Fruit fly (Drosophila melanogaster) whole organism, embryonic: ENCODE results near the gene CG1983.

Experiments
- Abd-B ChIP-seq: fragments of 200-800 bp; sonication (Bioruptor generic); optimal IDR thresholded peaks from 2 replicates; lab custom pipeline; 2018; ENCODE audit warnings: missing biosample characterization, mild to moderate bottlenecking, missing genetic modification characterization, moderate library complexity
- Adf1 ChIP-seq: fragments of 200-800 bp; sonication (Bioruptor generic); IDR thresholded peaks from 2 replicates; pipeline ENCODE4 v1.3.6; 2022; ENCODE audit warnings: missing biosample characterization, missing genetic modification characterization
- Atf6 ChIP-seq: fragments of 200-800 bp; sonication (Bioruptor generic); IDR thresholded peaks from 2 replicates; pipeline ENCODE4 v1.3.6; 2022; ENCODE audit warnings: missing biosample characterization, missing genetic modification characterization
- Blimp-1 ChIP-seq: fragments of 200-800 bp; sonication (Bioruptor generic); optimal IDR thresholded peaks from 3 replicates; lab custom pipeline; 2018; ENCODE audit warnings: missing biosample characterization, missing genetic modification characterization, mild to moderate bottlenecking, moderate library complexity, missing genetic modification reagents
- CG11247 ChIP-seq: fragments of 200-800 bp; sonication (Bioruptor generic); IDR thresholded peaks from 2 replicates; pipeline ENCODE4 v1.3.6; 2022; ENCODE audit warnings: missing biosample characterization, missing genetic modification characterization
- CG12236 ChIP-seq: fragments of 200-800 bp; sonication (Bioruptor generic); optimal IDR thresholded peaks from 2 replicates; lab custom pipeline; 2016; ENCODE audit warnings: missing biosample characterization, missing genetic modification characterization
- CG12769 ChIP-seq: fragments of 200-800 bp; sonication (Bioruptor generic); optimal IDR thresholded peaks from 2 replicates; lab custom pipeline; 2019; ENCODE audit warnings: missing biosample characterization, mild to moderate bottlenecking, missing genetic modification characterization, moderate library complexity
- CG13287 ChIP-seq: fragments of 200-800 bp; sonication (Bioruptor generic); IDR thresholded peaks from 2 replicates; pipeline ENCODE4 v1.3.6; 2022; ENCODE audit warnings: missing biosample characterization, missing genetic modification characterization; ENCODE audit not compliant: partially characterized antibody
- CG14050 ChIP-seq: fragments of 200-800 bp; sonication (Bioruptor generic); IDR thresholded peaks from 3 replicates; pipeline ENCODE4 v1.3.6; 2022; ENCODE audit warnings: missing biosample characterization, missing genetic modification characterization
- CG15514 ChIP-seq: fragments of 200-800 bp; sonication (Bioruptor generic); optimal IDR thresholded peaks from 3 replicates; lab custom pipeline; 2017; ENCODE audit warnings: missing biosample characterization, missing genetic modification characterization, mild to moderate bottlenecking, moderate library complexity, missing genetic modification reagents
- CG16813 ChIP-seq: fragments of 200-800 bp; sonication (Bioruptor generic); IDR thresholded peaks from 3 replicates; pipeline ENCODE4 v1.3.6; 2022; ENCODE audit warnings: missing biosample characterization, missing genetic modification characterization; ENCODE audit not compliant: partially characterized antibody
- CG18011 ChIP-seq: fragments of 200-800 bp; sonication (Bioruptor generic); optimal IDR thresholded peaks from 2 replicates; lab custom pipeline; 2017; ENCODE audit warnings: missing biosample characterization, missing genetic modification characterization, mild to moderate bottlenecking, moderate library complexity, missing genotype
- CG1832 ChIP-seq: fragments of 200-800 bp; sonication (Bioruptor generic); optimal IDR thresholded peaks from 2 replicates; lab custom pipeline; 2017; ENCODE audit warnings: missing biosample characterization, mild to moderate bottlenecking, missing genetic modification characterization, inconsistent platforms
- CG2199 ChIP-seq: fragments of 200-800 bp; sonication (Bioruptor generic); IDR thresholded peaks from 3 replicates; pipeline ENCODE4 v1.3.6; 2022; ENCODE audit warnings: missing biosample characterization, missing genetic modification characterization
- CG31365 ChIP-seq: fragments of 200-800 bp; sonication (Bioruptor generic); optimal IDR thresholded peaks from 2 replicates; lab custom pipeline; 2018; ENCODE audit warnings: missing biosample characterization, mild to moderate bottlenecking, missing genetic modification characterization
- CG31441 ChIP-seq: fragments of 200-800 bp; sonication (Bioruptor generic); IDR thresholded peaks from 2 replicates; pipeline ENCODE4 v1.3.6; 2022; ENCODE audit warnings: missing biosample characterization, missing genetic modification characterization
- CG6654 ChIP-seq: fragments of 200-800 bp; sonication (Bioruptor generic); optimal IDR thresholded peaks from 2 replicates; lab custom pipeline; 2017; ENCODE audit warnings: missing biosample characterization, mild to moderate bottlenecking, missing genetic modification characterization
- CG6791 ChIP-seq: fragments of 200-800 bp; sonication (Bioruptor generic); IDR thresholded peaks from 3 replicates; pipeline ENCODE4 v1.3.6; 2022; ENCODE audit warnings: missing biosample characterization, missing genetic modification characterization; ENCODE audit not compliant: partially characterized antibody
- CG8478 ChIP-seq: fragments of >200 bp; optimal IDR thresholded peaks from 2 replicates; lab custom pipeline; 2018
- CG8944 ChIP-seq: fragments of 200-800 bp; sonication (Bioruptor generic); optimal IDR thresholded peaks from 3 replicates; lab custom pipeline; 2016; ENCODE audit warnings: missing biosample characterization, missing genetic modification characterization
- CG9727 ChIP-seq: fragments of 200-800 bp; sonication (Bioruptor generic); optimal IDR thresholded peaks from 3 replicates; lab custom pipeline; 2017; ENCODE audit warnings: missing biosample characterization, mild to moderate bottlenecking, missing genetic modification characterization
- CG9797 ChIP-seq: fragments of 200-800 bp; sonication (Bioruptor generic); optimal IDR thresholded peaks from 3 replicates; lab custom pipeline; 2018; ENCODE audit warnings: missing biosample characterization, mild to moderate bottlenecking, missing genetic modification characterization
- CrebB ChIP-seq: fragments of 200-800 bp; sonication (Bioruptor generic); optimal IDR thresholded peaks from 3 replicates; lab custom pipeline; 2018; ENCODE audit warnings: missing biosample characterization, mild to moderate bottlenecking, missing genetic modification characterization
- Drgx ChIP-seq: fragments of 200-800 bp; sonication (Bioruptor generic); IDR thresholded peaks from 2 replicates; pipeline ENCODE4 v1.3.6; 2022; ENCODE audit warnings: missing biosample characterization, missing genetic modification characterization
- E2f2 ChIP-seq: fragments of 200-800 bp; sonication (Bioruptor generic); IDR thresholded peaks from 2 replicates; pipeline ENCODE4 v1.3.6; 2022; ENCODE audit warnings: missing biosample characterization, missing genetic modification characterization
- HLHmδ ChIP-seq: fragments of 200-800 bp; sonication (Bioruptor generic); optimal IDR thresholded peaks from 2 replicates; lab custom pipeline; 2018; ENCODE audit warnings: missing biosample characterization, mild to moderate bottlenecking, missing genetic modification characterization, moderate library complexity
- Hr39 ChIP-seq: fragments of >200 bp; optimal IDR thresholded peaks from 2 replicates; lab custom pipeline; 2017
- Hr78 ChIP-seq, 2 experiments: fragments of 200-800 bp in 1 of 2; fragments of >200 bp in 1 of 2; sonication (Bioruptor generic) in 1 of 2; optimal IDR thresholded peaks; 2 replicates each; lab custom pipeline; 2017 to 2019; ENCODE audit warnings: missing biosample characterization in 2 of 2, missing genetic modification characterization in 2 of 2, mild to moderate bottlenecking in 1 of 2, moderate library complexity in 1 of 2
- Jarid2 ChIP-seq: fragments of 200-800 bp; sonication (Bioruptor generic); optimal IDR thresholded peaks from 3 replicates; lab custom pipeline; 2017; ENCODE audit warnings: mild to moderate bottlenecking, missing biosample characterization, missing genetic modification reagents, missing genetic modification characterization
- Taf1 ChIP-seq: fragments of 200-800 bp; sonication (Bioruptor generic); IDR thresholded peaks from 2 replicates; pipeline ENCODE4 v1.3.6; 2022; ENCODE audit warnings: missing biosample characterization, missing genetic modification characterization
- Trl ChIP-seq, 3 experiments: fragments of >200 bp in 2 of 3; fragments of 200-800 bp in 1 of 3; sonication (Bioruptor generic) in 1 of 3; optimal IDR thresholded peaks; 2 replicates in 1 of 3; 3 replicates in 2 of 3; lab custom pipeline; 2016 to 2017; ENCODE audit warnings: missing biosample characterization in 1 of 3, missing genetic modification characterization in 1 of 3
- Xrp1 ChIP-seq: fragments of 200-800 bp; sonication (Bioruptor generic); IDR thresholded peaks from 2 replicates; pipeline ENCODE4 v1.3.6; 2022; ENCODE audit warnings: missing biosample characterization, missing genetic modification characterization
- bbx ChIP-seq: fragments of 200-800 bp; sonication (Bioruptor generic); IDR thresholded peaks from 2 replicates; pipeline ENCODE4 v1.3.6; 2022; ENCODE audit warnings: missing biosample characterization, missing genetic modification characterization; ENCODE audit not compliant: partially characterized antibody
- crc ChIP-seq: fragments of 200-800 bp; sonication (Bioruptor generic); optimal IDR thresholded peaks from 2 replicates; lab custom pipeline; 2016; ENCODE audit warnings: missing biosample characterization, missing genetic modification characterization
- dpn ChIP-seq, 2 experiments: fragments of 200-800 bp; sonication (Bioruptor generic); optimal IDR thresholded peaks; 3 replicates each; lab custom pipeline; 2016; ENCODE audit warnings: missing biosample characterization in 2 of 2, missing genetic modification characterization in 2 of 2
- dysf ChIP-seq: fragments of 200-800 bp; sonication (Bioruptor generic); IDR thresholded peaks from 3 replicates; pipeline ENCODE4 v1.3.6; 2022; ENCODE audit warnings: missing biosample characterization, missing genetic modification characterization
- eve ChIP-seq, 2 experiments: fragments of >200 bp; optimal IDR thresholded peaks; 2 replicates each; lab custom pipeline; 2017; ENCODE audit warnings: missing biosample characterization in 2 of 2, missing genetic modification characterization in 2 of 2
- gro ChIP-seq: fragments of 200-800 bp; sonication (Bioruptor generic); optimal IDR thresholded peaks from 2 replicates; lab custom pipeline; 2016; ENCODE audit warnings: missing biosample characterization, missing genetic modification characterization
- oc ChIP-seq: fragments of 200-800 bp; sonication (Bioruptor generic); optimal IDR thresholded peaks from 2 replicates; lab custom pipeline; 2018; ENCODE audit warnings: missing biosample characterization, mild to moderate bottlenecking, missing genetic modification characterization, moderate library complexity
- odd ChIP-seq: fragments of 200-800 bp; sonication (Bioruptor generic); optimal IDR thresholded peaks from 2 replicates; lab custom pipeline; 2017; ENCODE audit warnings: missing biosample characterization, mild to moderate bottlenecking, missing genetic modification characterization
- otp ChIP-seq: fragments of 200-800 bp; sonication (Bioruptor generic); IDR thresholded peaks from 3 replicates; pipeline ENCODE4, ENCODE4 v1.3.6; 2022; ENCODE audit warnings: missing biosample characterization, missing genetic modification characterization
- pho ChIP-seq: fragments of 200-800 bp; sonication (Bioruptor generic); optimal IDR thresholded peaks from 2 replicates; lab custom pipeline; 2016; ENCODE audit warnings: missing biosample characterization, missing genetic modification characterization
- pros ChIP-seq: fragments of 200-800 bp; sonication (Bioruptor generic); optimal IDR thresholded peaks from 3 replicates; lab custom pipeline; 2019; ENCODE audit warnings: missing biosample characterization, mild to moderate bottlenecking, missing genetic modification characterization, moderate library complexity
- sens ChIP-seq: fragments of 200-800 bp; sonication (Bioruptor generic); peaks from one replicate; lab custom pipeline; 2016; ENCODE audit warnings: missing biosample characterization, missing genetic modification characterization
- so ChIP-seq: fragments of 200-800 bp; sonication (Bioruptor generic); IDR thresholded peaks from 3 replicates; pipeline ENCODE4 v1.3.6; 2022; ENCODE audit warnings: missing biosample characterization, missing genetic modification characterization
- sr ChIP-seq: fragments of 200-800 bp; sonication (Bioruptor generic); IDR thresholded peaks from 3 replicates; pipeline ENCODE4 v1.3.6; 2022; ENCODE audit warnings: missing biosample characterization, missing genetic modification characterization
- tgo ChIP-seq: fragments of 200-800 bp; sonication (Bioruptor generic); IDR thresholded peaks from 3 replicates; pipeline ENCODE4 v1.3.6; 2022; ENCODE audit warnings: missing biosample characterization, missing genetic modification characterization
- unc-4 ChIP-seq: fragments of 200-800 bp; sonication (Bioruptor generic); IDR thresholded peaks from 2 replicates; pipeline ENCODE4 v1.3.6; 2022; ENCODE audit warnings: missing biosample characterization, missing genetic modification characterization; ENCODE audit not compliant: partially characterized antibody
- vvl ChIP-seq: fragments of 200-800 bp; sonication (Bioruptor generic); IDR thresholded peaks from 2 replicates; pipeline ENCODE4 v1.3.6; 2022; ENCODE audit warnings: missing biosample characterization, missing genetic modification characterization
- z ChIP-seq: fragments of 200-800 bp; sonication (Bioruptor generic); IDR thresholded peaks from 3 replicates; pipeline ENCODE4 v1.3.6; 2022; ENCODE audit warnings: missing biosample characterization, missing genetic modification characterization

Gene CG1983

DNA sequence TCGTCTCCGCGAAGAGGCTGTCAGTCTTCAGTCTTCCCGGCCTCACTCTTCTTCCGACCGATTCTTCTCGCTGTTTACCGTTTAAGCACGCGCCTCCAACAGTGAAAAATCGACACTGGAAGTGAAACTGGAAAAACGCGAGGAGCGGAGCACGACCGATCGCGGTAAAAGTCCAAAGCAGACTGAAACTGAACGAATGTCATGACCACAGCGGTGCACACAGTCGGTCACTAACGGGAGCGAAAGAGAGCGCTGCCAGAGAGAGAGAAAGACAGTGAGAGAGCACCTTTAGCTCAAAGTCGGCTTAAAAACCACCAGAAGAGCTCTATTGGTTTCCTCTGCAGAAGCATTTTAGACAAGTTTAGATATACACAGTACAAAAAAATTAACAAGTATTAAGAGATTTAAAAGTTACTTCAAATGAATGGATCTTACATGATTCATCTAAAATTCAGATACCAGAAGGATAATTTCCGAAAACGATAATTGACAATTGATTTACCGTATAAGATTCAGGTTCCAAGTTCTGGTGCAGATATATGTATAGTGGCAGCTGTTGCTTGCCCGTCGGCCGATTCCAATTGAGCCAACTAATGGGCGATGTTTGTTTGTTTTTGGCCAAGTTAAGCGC, 17.1 kb downstream of the CG1983 start, which contains the start of gene CG11498:
Gene CG11498 (minus strand): TSS at position 162 of the 631 bp plus-strand sequence.
- TF ChIP-seq bbx (GFP tag; lab: Robert Waterston, UW) (0 out of 2 replicates have a peak, but pooled peaks have one; percentile 35), z (GFP tag; lab: Robert Waterston, UW) (0 out of 3 replicates have a peak, but pooled peaks have one; percentile 65), Trl (optimal IDR thresholded peaks at IDR 0.05; lab: Kevin White, UChicago) (peak; percentile 66 to 83), Trl (GFP tag; optimal IDR thresholded peaks at IDR 0.05; lab: Kevin White, UChicago) (no peak), Jarid2 (GFP tag; lab: Kevin White, UChicago) (peak; percentile 67), Atf6 (GFP tag; lab: Robert Waterston, UW) (no peak), dpn (GFP tag; optimal IDR thresholded peaks at IDR 0.05; lab: Kevin White, UChicago) (no peak), sens (GFP tag; lab: Kevin White, UChicago) (peak; percentile 55), sr (GFP tag; lab: Robert Waterston, UW) (no peak), eve (GFP tag; optimal IDR thresholded peaks at IDR 0.05; lab: Kevin White, UChicago) (no peak), Blimp-1 (GFP tag; lab: Kevin White, UChicago) (peak; percentile 15), pho (GFP tag; lab: Kevin White, UChicago) (no peak), E2f2 (GFP tag; lab: Robert Waterston, UW) (peak; percentile 31; the same call in 1 of the 2 replicates), Hr78 (GFP tag; optimal IDR thresholded peaks at IDR 0.05; lab: Kevin White, UChicago) (peak in 1 of 2 experiments; percentile 50), CG12236 (no peak), CG11247 (no peak), CG9797 (no peak), otp (GFP tag; lab: Robert Waterston, UW) (0 out of 3 replicates have a peak, but pooled peaks have one; percentile 3), CG31441 (0 out of 2 replicates have a peak, but pooled peaks have one; percentile 10), CG14050 (no peak), Xrp1 (GFP tag; lab: Robert Waterston, UW) (0 out of 2 replicates have a peak, but pooled peaks have one; percentile 19), CG6791 (peak; percentile 41; the same call in 1 of the 3 replicates), CG15514 (GFP tag; lab: Kevin White, UChicago) (no peak), oc (tag; lab: Kevin White, UChicago) (peak; percentile 55), CG8478 (lab: Kevin White, UChicago) (no peak), CG13287 (GFP tag; lab: Robert Waterston, UW) (peak; percentile 11; the same call in 1 of the 2 replicates), so (GFP tag; lab: Robert Waterston, UW) (0 out of 3 replicates have a peak, but pooled peaks have one; percentile 44), vvl (GFP tag; lab: Robert Waterston, UW) (peak; percentile 36; the same call in 1 of the 2 replicates), dysf (GFP tag; lab: Robert Waterston, UW) (0 out of 3 replicates have a peak, but pooled peaks have one; percentile 11), CG8944 (GFP tag; lab: Kevin White, UChicago) (no peak), CG1832 (peak; percentile 4), CG12769 (tag; lab: Kevin White, UChicago) (peak; percentile 36), HLHmδ (GFP tag; lab: Kevin White, UChicago) (peak; percentile 2), pros (GFP tag; lab: Kevin White, UChicago) (peak; percentile 22), Drgx (GFP tag; lab: Robert Waterston, UW) (peak; percentile 72), Adf1 (GFP tag; lab: Robert Waterston, UW) (no peak), CG2199 (GFP tag; lab: Robert Waterston, UW) (peak; percentile 88), Abd-B (GFP tag; lab: Kevin White, UChicago) (no peak)
- TF ChIP-seq, all 482 proteins: peak for 23

dm6 chr3R:30153864-30154263, 23.6 kb downstream of the CG1983 start:
- TF ChIP-seq CG18011 (GFP tag; lab: Kevin White, UChicago) (peak; percentile 55), CG16813 (0 out of 3 replicates have a peak, but pooled peaks have one; percentile 29), unc-4 (GFP tag; lab: Robert Waterston, UW) (no peak), Hr39 (lab: Kevin White, UChicago) (no peak), Taf1 (no peak), crc (GFP tag; lab: Kevin White, UChicago) (no peak), tgo (no peak), CG9727 (no peak), gro (GFP tag; lab: Kevin White, UChicago) (no peak), CG6654 (GFP tag; lab: Kevin White, UChicago) (peak; percentile 98), CG31365 (tag; lab: Kevin White, UChicago) (peak; percentile 95), odd (GFP tag; lab: Kevin White, UChicago) (no peak), CrebB (tag; lab: Kevin White, UChicago) (no peak)
